Fruit fly (Drosophila melanogaster) whole organism, embryonic: ENCODE measurements around the gene sad.

Experiments
- ATbp ChIP-seq: fragments of 200-800 bp; sonication (Bioruptor generic); optimal IDR thresholded peaks from 2 replicates; lab custom pipeline; 2017; ENCODE audit warnings: missing biosample characterization, mild to moderate bottlenecking, missing genetic modification characterization, missing genetic modification reagents
- CG10147 ChIP-seq: fragments of 200-800 bp; sonication (Bioruptor generic); optimal IDR thresholded peaks from 2 replicates; lab custom pipeline; 2019; ENCODE audit warnings: missing biosample characterization, mild to moderate bottlenecking, missing genetic modification characterization, moderate library complexity
- CG1024 ChIP-seq: fragments of 200-800 bp; sonication (Bioruptor generic); IDR thresholded peaks from 2 replicates; pipeline ENCODE4 v1.3.6; 2022; ENCODE audit warnings: missing biosample characterization, missing genetic modification characterization
- CG11247 ChIP-seq: fragments of 200-800 bp; sonication (Bioruptor generic); IDR thresholded peaks from 2 replicates; pipeline ENCODE4 v1.3.6; 2022; ENCODE audit warnings: missing biosample characterization, missing genetic modification characterization
- CG14667 ChIP-seq: fragments of 200-800 bp; sonication (Bioruptor generic); IDR thresholded peaks from 2 replicates; pipeline ENCODE4 v1.3.6; 2022; ENCODE audit warnings: missing biosample characterization, missing genetic modification characterization
- CG17361 ChIP-seq: fragments of 200-800 bp; sonication (Bioruptor generic); IDR thresholded peaks from 3 replicates; pipeline ENCODE4 v1.3.6; 2022; ENCODE audit warnings: missing biosample characterization, missing genetic modification characterization
- CG18011 ChIP-seq: fragments of 200-800 bp; sonication (Bioruptor generic); optimal IDR thresholded peaks from 2 replicates; lab custom pipeline; 2017; ENCODE audit warnings: missing biosample characterization, missing genetic modification characterization, mild to moderate bottlenecking, moderate library complexity, missing genotype
- CG18619 ChIP-seq: fragments of 200-800 bp; sonication (Bioruptor generic); optimal IDR thresholded peaks from 3 replicates; lab custom pipeline; 2017; ENCODE audit warnings: missing biosample characterization, mild to moderate bottlenecking, missing genetic modification characterization
- CG30403 ChIP-seq: fragments of 200-800 bp; sonication (Bioruptor generic); optimal IDR thresholded peaks from 3 replicates; lab custom pipeline; 2016; ENCODE audit warnings: missing biosample characterization, missing genetic modification characterization
- CG32532 ChIP-seq: fragments of 200-800 bp; sonication (Bioruptor generic); IDR thresholded peaks from 2 replicates; pipeline ENCODE4 v1.3.6; 2022; ENCODE audit warnings: missing biosample characterization, missing genetic modification characterization
- CG5180 ChIP-seq: fragments of 200-800 bp; sonication (Bioruptor generic); optimal IDR thresholded peaks from 3 replicates; lab custom pipeline; 2017; ENCODE audit warnings: missing biosample characterization, missing genetic modification characterization, mild to moderate bottlenecking, moderate library complexity, missing genetic modification reagents
- CG8089 ChIP-seq: fragments of 200-800 bp; sonication (Bioruptor generic); optimal IDR thresholded peaks from 3 replicates; lab custom pipeline; 2016; ENCODE audit warnings: missing biosample characterization, missing genetic modification characterization
- CG9727 ChIP-seq: fragments of 200-800 bp; sonication (Bioruptor generic); optimal IDR thresholded peaks from 3 replicates; lab custom pipeline; 2017; ENCODE audit warnings: missing biosample characterization, mild to moderate bottlenecking, missing genetic modification characterization
- CG9797 ChIP-seq: fragments of 200-800 bp; sonication (Bioruptor generic); optimal IDR thresholded peaks from 3 replicates; lab custom pipeline; 2018; ENCODE audit warnings: missing biosample characterization, mild to moderate bottlenecking, missing genetic modification characterization
- D19B ChIP-seq: fragments of 200-800 bp; sonication (Bioruptor generic); optimal IDR thresholded peaks from 2 replicates; lab custom pipeline; 2017; ENCODE audit warnings: missing biosample characterization, mild to moderate bottlenecking, missing genetic modification characterization
- Dfd ChIP-seq, 2 experiments: fragments of >200 bp; optimal IDR thresholded peaks; 2 replicates each; lab custom pipeline; 2017; ENCODE audit warnings: missing biosample characterization in 2 of 2, missing genetic modification characterization in 2 of 2
- Drgx ChIP-seq: fragments of 200-800 bp; sonication (Bioruptor generic); IDR thresholded peaks from 2 replicates; pipeline ENCODE4 v1.3.6; 2022; ENCODE audit warnings: missing biosample characterization, missing genetic modification characterization
- Eip74EF ChIP-seq, 2 experiments: fragments of 200-800 bp in 1 of 2; fragments of >200 bp in 1 of 2; sonication (Bioruptor generic) in 1 of 2; optimal IDR thresholded peaks; 2 replicates each; lab custom pipeline; 2017 to 2019; ENCODE audit warnings: missing biosample characterization in 2 of 2, missing genetic modification characterization in 2 of 2, mild to moderate bottlenecking in 1 of 2, moderate library complexity in 1 of 2
- Fer3 ChIP-seq: fragments of 200-800 bp; sonication (Bioruptor generic); optimal IDR thresholded peaks from 2 replicates; lab custom pipeline; 2018; ENCODE audit warnings: missing biosample characterization, mild to moderate bottlenecking, missing genetic modification characterization, moderate library complexity
- H15 ChIP-seq: fragments of 200-800 bp; sonication (Bioruptor generic); IDR thresholded peaks from 3 replicates; pipeline ENCODE4 v1.3.6; 2022; ENCODE audit warnings: missing biosample characterization, missing genetic modification characterization
- HmgZ ChIP-seq: fragments of 200-800 bp; sonication (Bioruptor generic); optimal IDR thresholded peaks from 2 replicates; lab custom pipeline; 2018; ENCODE audit warnings: missing biosample characterization, mild to moderate bottlenecking, missing genetic modification characterization
- NFAT ChIP-seq: fragments of 200-800 bp; sonication (Bioruptor generic); IDR thresholded peaks from 2 replicates; pipeline ENCODE4 v1.3.6; 2022; ENCODE audit warnings: missing biosample characterization, missing genetic modification characterization
- Pdp1 ChIP-seq, 2 experiments: fragments of 200-800 bp; sonication (Bioruptor generic); optimal IDR thresholded peaks; 3 replicates each; lab custom pipeline; 2016; ENCODE audit warnings: missing biosample characterization in 2 of 2, missing genetic modification characterization in 2 of 2, mild to moderate bottlenecking in 1 of 2, moderate library complexity in 1 of 2
- Rfx ChIP-seq: fragments of 200-800 bp; sonication (Bioruptor generic); IDR thresholded peaks from 2 replicates; pipeline ENCODE4 v1.3.6; 2022; ENCODE audit warnings: missing biosample characterization, missing genetic modification characterization
- Side ChIP-seq: fragments of 200-800 bp; sonication (Bioruptor generic); optimal IDR thresholded peaks from 2 replicates; lab custom pipeline; 2016; ENCODE audit warnings: missing biosample characterization, missing genetic modification characterization
- Sox102F ChIP-seq: fragments of 200-800 bp; sonication (Bioruptor generic); optimal IDR thresholded peaks from 2 replicates; lab custom pipeline; 2018; ENCODE audit warnings: missing biosample characterization, mild to moderate bottlenecking, missing genetic modification characterization, moderate library complexity
- Ssrp ChIP-seq: fragments of 200-800 bp; sonication (Bioruptor generic); optimal IDR thresholded peaks from 2 replicates; lab custom pipeline; 2018; ENCODE audit warnings: missing biosample characterization, mild to moderate bottlenecking, missing genetic modification characterization, moderate library complexity
- Vsx1 ChIP-seq: fragments of 200-800 bp; sonication (Bioruptor generic); optimal IDR thresholded peaks from 2 replicates; lab custom pipeline; 2017; ENCODE audit warnings: missing biosample characterization, mild to moderate bottlenecking, missing genetic modification characterization, missing genetic modification reagents
- al ChIP-seq: fragments of 200-800 bp; sonication (Bioruptor generic); IDR thresholded peaks from 2 replicates; pipeline ENCODE4 v1.3.6; 2022; ENCODE audit warnings: missing biosample characterization, missing genetic modification characterization
- ase ChIP-seq: fragments of 200-800 bp; sonication (Bioruptor generic); IDR thresholded peaks from 3 replicates; pipeline ENCODE4 v1.3.6; 2022; ENCODE audit warnings: missing biosample characterization, missing genetic modification characterization
- bcd ChIP-seq: fragments of 200-800 bp; sonication (Bioruptor generic); optimal IDR thresholded peaks from 2 replicates; lab custom pipeline; 2017; ENCODE audit warnings: missing biosample characterization, mild to moderate bottlenecking, missing genetic modification characterization
- bigmax ChIP-seq: fragments of 200-800 bp; sonication (Bioruptor generic); optimal IDR thresholded peaks from 2 replicates; lab custom pipeline; 2018; ENCODE audit warnings: missing biosample characterization, mild to moderate bottlenecking, missing genetic modification characterization
- bowl ChIP-seq: fragments of 200-800 bp; sonication (Bioruptor generic); IDR thresholded peaks from 2 replicates; pipeline ENCODE4 v1.3.6; 2022; ENCODE audit warnings: missing biosample characterization, missing genetic modification characterization
- bsh ChIP-seq, 2 experiments: fragments of 200-800 bp; sonication (Bioruptor generic); optimal IDR thresholded peaks; 2 replicates each; lab custom pipeline; 2017 to 2018; ENCODE audit warnings: mild to moderate bottlenecking in 2 of 2, missing biosample characterization in 2 of 2, missing genetic modification characterization in 2 of 2, moderate library complexity in 1 of 2
- dmrt99B ChIP-seq: fragments of 200-800 bp; sonication (Bioruptor generic); optimal IDR thresholded peaks from 2 replicates; lab custom pipeline; 2018; ENCODE audit warnings: missing biosample characterization, mild to moderate bottlenecking, missing genetic modification characterization, moderate library complexity
- eve ChIP-seq, 2 experiments: fragments of >200 bp; optimal IDR thresholded peaks; 2 replicates each; lab custom pipeline; 2017; ENCODE audit warnings: missing biosample characterization in 2 of 2, missing genetic modification characterization in 2 of 2
- fd3F ChIP-seq: fragments of 200-800 bp; sonication (Bioruptor generic); optimal IDR thresholded peaks from 2 replicates; lab custom pipeline; 2018; ENCODE audit warnings: missing biosample characterization, mild to moderate bottlenecking, missing genetic modification characterization, moderate library complexity
- fd96Cb ChIP-seq: fragments of 200-800 bp; sonication (Bioruptor generic); optimal IDR thresholded peaks from 2 replicates; lab custom pipeline; 2018; ENCODE audit warnings: missing biosample characterization, mild to moderate bottlenecking, missing genetic modification characterization, moderate library complexity
- fu2 ChIP-seq: fragments of 200-800 bp; sonication (Bioruptor generic); optimal IDR thresholded peaks from 2 replicates; lab custom pipeline; 2016; ENCODE audit warnings: missing biosample characterization, missing genetic modification characterization
- gem ChIP-seq: fragments of 200-800 bp; sonication (Bioruptor generic); optimal IDR thresholded peaks from 2 replicates; lab custom pipeline; 2019; ENCODE audit warnings: missing biosample characterization, mild to moderate bottlenecking, missing genetic modification characterization, moderate library complexity
- gro ChIP-seq: fragments of 200-800 bp; sonication (Bioruptor generic); optimal IDR thresholded peaks from 2 replicates; lab custom pipeline; 2016; ENCODE audit warnings: missing biosample characterization, missing genetic modification characterization
- hkb ChIP-seq, 2 experiments: fragments of 200-800 bp in 1 of 2; fragments of >200 bp in 1 of 2; sonication (Bioruptor generic) in 1 of 2; IDR thresholded peaks in 1 of 2; optimal IDR thresholded peaks in 1 of 2; 2 replicates each; pipeline versions ENCODE4 v1.3.6 to Lab custom; 2017 to 2022; ENCODE audit warnings: missing biosample characterization in 1 of 2, missing genetic modification characterization in 1 of 2
- lmd ChIP-seq: fragments of 200-800 bp; sonication (Bioruptor generic); IDR thresholded peaks from 2 replicates; pipeline ENCODE4 v1.3.6; 2022; ENCODE audit warnings: missing biosample characterization, missing genetic modification characterization
- mld ChIP-seq: fragments of 200-800 bp; sonication (Bioruptor generic); IDR thresholded peaks from 3 replicates; pipeline ENCODE4 v1.3.6; 2022; ENCODE audit warnings: missing biosample characterization, missing genetic modification characterization; ENCODE audit not compliant: partially characterized antibody
- nerfin-2 ChIP-seq: fragments of 200-800 bp; sonication (Bioruptor generic); IDR thresholded peaks from 2 replicates; pipeline ENCODE4 v1.3.6; 2022; ENCODE audit warnings: missing biosample characterization, missing genetic modification characterization; ENCODE audit not compliant: partially characterized antibody
- onecut ChIP-seq: fragments of 200-800 bp; sonication (Bioruptor generic); IDR thresholded peaks from 2 replicates; pipeline ENCODE4 v1.3.6; 2022; ENCODE audit warnings: missing biosample characterization, missing genetic modification characterization
- sug ChIP-seq: fragments of 200-800 bp; optimal IDR thresholded peaks from 2 replicates; lab custom pipeline; 2019; ENCODE audit warnings: missing biosample characterization, mild to moderate bottlenecking, missing genetic modification characterization, moderate library complexity
- twi ChIP-seq: fragments of 200-800 bp; optimal IDR thresholded peaks from 2 replicates; lab custom pipeline; 2019; ENCODE audit warnings: missing biosample characterization, mild to moderate bottlenecking, missing genetic modification characterization, moderate library complexity
- zen ChIP-seq: fragments of 200-800 bp; sonication (Bioruptor generic); optimal IDR thresholded peaks from 3 replicates; lab custom pipeline; 2018; ENCODE audit warnings: missing biosample characterization, mild to moderate bottlenecking, missing genetic modification characterization, moderate library complexity

sad gene

DNA sequence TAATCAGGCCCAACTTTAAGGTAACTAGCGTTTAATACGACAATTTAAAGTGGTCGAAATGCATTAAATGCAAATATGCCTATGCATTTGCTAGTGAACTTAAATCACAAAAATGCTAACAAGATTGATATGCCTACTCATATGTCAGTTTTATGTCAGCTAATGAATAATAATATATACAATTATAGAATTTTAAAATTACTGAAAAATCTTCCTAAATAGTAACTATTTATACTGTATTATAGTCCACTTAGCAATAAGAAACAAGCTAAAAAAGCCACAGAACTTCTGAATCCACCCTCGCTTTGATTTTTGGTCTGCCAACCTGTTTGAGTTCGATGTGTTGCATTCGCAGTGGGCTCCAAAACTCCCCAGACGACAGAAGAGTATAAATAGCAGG is 7.4 kb upstream of the sad start (continued):
- TF ChIP-seq eve (GFP tag; optimal IDR thresholded peaks at IDR 0.05; lab: Kevin White, UChicago) (no peak), dmrt99B (tag; lab: Kevin White, UChicago) (peak; percentile 60), HmgZ (no peak), fd96Cb (peak; percentile 37), H15 (peak; percentile 42; the same call in 1 of the 3 replicates), fd3F (GFP tag; lab: Kevin White, UChicago) (no peak), CG1024 (GFP tag; lab: Robert Waterston, UW) (peak; percentile 52; the same call in 1 of the 2 replicates), CG18011 (GFP tag; lab: Kevin White, UChicago) (no peak), onecut (peak; percentile 24; the same call in 1 of the 2 replicates), Rfx (GFP tag; lab: Robert Waterston, UW) (peak; percentile 59), hkb (optimal IDR thresholded peaks at IDR 0.05; lab: Kevin White, UChicago) (peak; percentile 93), hkb (GFP tag; IDR thresholded peaks at IDR 0.05; lab: Robert Waterston, UW) (0 out of 2 replicates have a peak, but pooled peaks have one; percentile 19), CG8089 (GFP tag; lab: Kevin White, UChicago) (no peak), lmd (GFP tag; lab: Robert Waterston, UW) (no peak; the same call in none of the 2 replicates), bigmax (GFP tag; lab: Kevin White, UChicago) (no peak), CG30403 (GFP tag; lab: Kevin White, UChicago) (peak; percentile 4), gro (no peak), Pdp1 (GFP tag; optimal IDR thresholded peaks at IDR 0.05; lab: Kevin White, UChicago) (no peak), CG9797 (GFP tag; lab: Kevin White, UChicago) (no peak), Side (no peak), Dfd (GFP tag; optimal IDR thresholded peaks at IDR 0.05; lab: Kevin White, UChicago) (no peak), gem (peak; percentile 62), CG9727 (GFP tag; lab: Kevin White, UChicago) (peak; percentile 21), twi (tag; lab: Kevin White, UChicago) (no peak), CG11247 (peak; percentile 33; the same call in 1 of the 2 replicates), NFAT (no peak), zen (no peak), bcd (GFP tag; lab: Kevin White, UChicago) (peak; percentile 38), CG32532 (peak; percentile 54; the same call in 1 of the 2 replicates), Vsx1 (GFP tag; lab: Kevin White, UChicago) (peak; percentile 8), al (GFP tag; lab: Robert Waterston, UW) (0 out of 2 replicates have a peak, but pooled peaks have one; percentile 16), bowl (no peak), Ssrp (tag; lab: Kevin White, UChicago) (no peak), sug (tag; lab: Kevin White, UChicago) (no peak), D19B (peak; percentile 34), CG5180 (GFP tag; lab: Kevin White, UChicago) (peak; percentile 99), Fer3 (tag; lab: Kevin White, UChicago) (peak; percentile 35), CG18619 (no peak), CG10147 (GFP tag; lab: Kevin White, UChicago) (peak; percentile 10), nerfin-2 (GFP tag; lab: Robert Waterston, UW) (0 out of 2 replicates have a peak, but pooled peaks have one; percentile 9), CG14667 (GFP tag; lab: Robert Waterston, UW) (peak; percentile 32; the same call in 1 of the 2 replicates), mld (GFP tag; lab: Robert Waterston, UW) (no peak), fu2 (GFP tag; lab: Kevin White, UChicago) (no peak), ATbp (GFP tag; lab: Kevin White, UChicago) (peak; percentile 31), Drgx (GFP tag; lab: Robert Waterston, UW) (no peak), bsh (GFP tag; optimal IDR thresholded peaks at IDR 0.05; lab: Kevin White, UChicago) (no peak), ase (GFP tag; lab: Robert Waterston, UW) (peak; percentile 54; the same call in 2 of the 3 replicates), CG17361 (GFP tag; lab: Robert Waterston, UW) (peak; percentile 66; the same call in 2 of the 3 replicates), Eip74EF (GFP tag; optimal IDR thresholded peaks at IDR 0.05; lab: Kevin White, UChicago) (no peak), Sox102F (peak; percentile 16)
